Fruit fly (Drosophila melanogaster): ENCODE data around the gene Sgsf.

dm6 chr3R:12367464-12367863 is 26.0 kb downstream of the Sgsf start, which contains the start of gene GstD9:
- TF ChIP-seq pan (optimal IDR thresholded peaks at IDR 0.05) (no peak), CG8478 (optimal IDR thresholded peaks at IDR 0.05) (no peak), Dll (optimal IDR thresholded peaks at IDR 0.05) (no peak), EcR (GFP tag; optimal IDR thresholded peaks at IDR 0.05) (no peak)
